Worm (Caenorhabditis elegans): ENCODE results near the gene let-858.

let-858 gene

DNA sequence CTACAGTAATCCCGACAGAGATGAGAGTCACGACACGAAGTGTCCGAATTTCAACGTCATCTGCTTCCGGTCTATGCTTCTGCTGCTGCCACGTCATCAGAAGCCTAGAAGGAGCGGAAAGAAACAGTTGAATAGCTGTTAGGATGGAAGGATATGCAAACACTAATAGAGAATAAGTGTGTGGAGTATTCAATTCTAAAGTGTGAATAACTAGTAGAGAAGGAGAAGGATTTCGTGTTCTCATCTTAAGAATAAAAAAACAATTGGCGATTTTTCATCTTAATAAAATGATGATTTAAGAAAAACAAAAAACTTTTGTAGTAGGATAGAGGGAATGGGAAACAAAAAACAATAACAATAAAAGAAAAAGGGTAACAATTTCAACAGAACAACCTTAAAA lies 23.7 kb downstream of the let-858 start, which contains the start of gene col-83:
Gene col-83, minus strand, starts transcription at position 101 of the 400 bp plus-strand sequence.
- TF ChIP-seq flt-1 (GFP tag; IDR thresholded peaks at IDR 0.05) (no peak), tab-1 (GFP tag; IDR thresholded peaks at IDR 0.05) (no peak), ztf-23 (GFP tag; IDR thresholded peaks at IDR 0.05) (no peak), klf-2 (GFP tag; conservative IDR thresholded peaks at IDR 0.05) (no peak), med-1 (GFP tag; optimal IDR thresholded peaks at IDR 0.05; ENCODE audit: insufficient read depth) (no peak), cog-1 (tag; optimal IDR thresholded peaks at IDR 0.05) (no peak), ztf-29 (GFP tag; IDR thresholded peaks at IDR 0.05) (no peak), ref-1 (GFP tag; conservative IDR thresholded peaks at IDR 0.05) (no peak), T22C8.4 (GFP tag; IDR thresholded peaks at IDR 0.05) (no peak)

DNA sequence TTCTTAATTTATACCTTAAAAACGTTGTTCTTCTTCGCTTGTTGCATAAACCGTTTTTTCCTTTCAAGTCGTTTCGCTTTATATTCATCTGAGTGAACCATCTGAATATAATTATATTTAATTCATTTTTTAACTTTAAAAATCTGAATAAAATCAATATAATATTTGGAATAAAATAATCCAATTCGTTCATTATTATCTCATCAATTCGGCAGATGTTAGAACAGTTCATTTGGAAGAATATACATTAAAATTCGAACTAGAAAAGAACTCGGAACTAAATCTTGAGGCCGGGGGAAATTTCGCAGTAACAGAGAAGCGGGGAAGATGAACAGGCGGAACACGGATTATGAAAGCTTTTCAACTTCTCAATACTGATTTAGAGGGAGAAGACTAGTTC lies 26.8 kb downstream of the let-858 start, which contains the start of gene F33A8.4:
Gene F33A8.4, minus strand, starts transcription at position 101 of the 400 bp plus-strand sequence.
- TF ChIP-seq tab-1 (GFP tag; IDR thresholded peaks at IDR 0.05) (no peak), med-1 (GFP tag; optimal IDR thresholded peaks at IDR 0.05; ENCODE audit: insufficient read depth) (no peak), klf-2 (GFP tag; conservative IDR thresholded peaks at IDR 0.05) (no peak), T22C8.4 (GFP tag; IDR thresholded peaks at IDR 0.05) (no peak), cog-1 (tag; optimal IDR thresholded peaks at IDR 0.05) (no peak), ztf-29 (GFP tag; IDR thresholded peaks at IDR 0.05) (no peak), ref-1 (GFP tag; conservative IDR thresholded peaks at IDR 0.05) (no peak), ztf-23 (GFP tag; IDR thresholded peaks at IDR 0.05) (no peak), flt-1 (GFP tag; IDR thresholded peaks at IDR 0.05) (no peak)

ce11 chrII:11049876-11050275 lies 27.7 kb downstream of the let-858 start, which contains the start of the genes sdhd-1 and ilkp-1:
Gene sdhd-1 (minus strand): TSS chrII:11049913.
Gene ilkp-1 (plus strand): TSS chrII:11050255.
- TF ChIP-seq ref-1 (GFP tag; conservative IDR thresholded peaks at IDR 0.05) (no peak), ztf-23 (GFP tag; IDR thresholded peaks at IDR 0.05) (no peak), med-1 (GFP tag; optimal IDR thresholded peaks at IDR 0.05; ENCODE audit: insufficient read depth) (no peak), cog-1 (tag; optimal IDR thresholded peaks at IDR 0.05) (no peak), flt-1 (GFP tag; IDR thresholded peaks at IDR 0.05) (no peak), klf-2 (GFP tag; conservative IDR thresholded peaks at IDR 0.05) (no peak), T22C8.4 (GFP tag; IDR thresholded peaks at IDR 0.05) (no peak)

ce11 chrII:11050678-11051077 lies 28.5 kb downstream of the let-858 start:
- TF ChIP-seq med-1 (GFP tag; optimal IDR thresholded peaks at IDR 0.05; ENCODE audit: insufficient read depth): no peak
- no peak for TF ChIP-seq flt-1 (GFP tag; IDR thresholded peaks at IDR 0.05)
- TF ChIP-seq tab-1 (GFP tag; IDR thresholded peaks at IDR 0.05): no peak
- no peak for TF ChIP-seq T22C8.4 (GFP tag; IDR thresholded peaks at IDR 0.05)
- TF ChIP-seq ref-1 (GFP tag; conservative IDR thresholded peaks at IDR 0.05): no peak
- TF ChIP-seq ztf-29 (GFP tag; IDR thresholded peaks at IDR 0.05): no peak
- no peak for TF ChIP-seq cog-1 (tag; optimal IDR thresholded peaks at IDR 0.05)
- no peak for TF ChIP-seq klf-2 (GFP tag; conservative IDR thresholded peaks at IDR 0.05)

- no peak for TF ChIP-seq flt-1 (GFP tag; IDR thresholded peaks at IDR 0.05)
- no peak for TF ChIP-seq med-1 (GFP tag; optimal IDR thresholded peaks at IDR 0.05; ENCODE audit: insufficient read depth)
- TF ChIP-seq tab-1 (GFP tag; IDR thresholded peaks at IDR 0.05): no peak
- TF ChIP-seq klf-2 (GFP tag; conservative IDR thresholded peaks at IDR 0.05): no peak
- no peak for TF ChIP-seq T22C8.4 (GFP tag; IDR thresholded peaks at IDR 0.05)
- no peak for TF ChIP-seq ztf-29 (GFP tag; IDR thresholded peaks at IDR 0.05)
- TF ChIP-seq ref-1 (GFP tag; conservative IDR thresholded peaks at IDR 0.05): no peak
- TF ChIP-seq ztf-23 (GFP tag; IDR thresholded peaks at IDR 0.05): no peak
- TF ChIP-seq cog-1 (tag; optimal IDR thresholded peaks at IDR 0.05): no peak
Measured at ce11 chrII:11052526-11052925, 30.4 kb downstream of the let-858 start.

DNA sequence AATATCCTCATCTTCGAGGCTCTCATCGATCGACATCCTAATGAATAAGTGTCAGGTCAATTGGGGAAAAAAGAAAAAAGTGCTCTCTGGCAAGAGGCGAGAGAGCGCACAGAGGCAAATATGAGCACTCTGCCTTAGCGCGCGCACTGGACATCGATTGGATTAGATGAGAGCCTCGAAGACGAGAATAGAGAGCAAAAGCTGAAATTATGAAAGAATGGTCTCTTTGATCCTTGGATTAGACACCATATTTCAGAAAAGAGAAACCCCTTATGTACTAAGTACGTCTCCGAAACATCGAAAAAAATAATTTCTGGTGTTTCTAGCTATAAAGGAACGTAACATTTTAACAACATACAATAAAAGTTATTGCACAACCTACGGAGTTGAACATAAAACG lies 33.1 kb downstream of the let-858 start, which contains the start of gene F45E10.2:
Gene F45E10.2, minus strand, starts transcription at position 101 of the 400 bp plus-strand sequence.
- TF ChIP-seq T22C8.4 (GFP tag; IDR thresholded peaks at IDR 0.05) (0 out of 2 replicates have a peak, but pooled peaks have one; percentile 13), ztf-29 (GFP tag; IDR thresholded peaks at IDR 0.05) (no peak)

ce11 chrII:11057256-11057655 lies 35.1 kb downstream of the let-858 start:
- no peak for TF ChIP-seq ztf-29 (GFP tag; IDR thresholded peaks at IDR 0.05)
- no peak for TF ChIP-seq ztf-23 (GFP tag; IDR thresholded peaks at IDR 0.05)
- TF ChIP-seq ref-1 (GFP tag; conservative IDR thresholded peaks at IDR 0.05): no peak
- TF ChIP-seq klf-2 (GFP tag; conservative IDR thresholded peaks at IDR 0.05): no peak
- no peak for TF ChIP-seq flt-1 (GFP tag; IDR thresholded peaks at IDR 0.05)
- no peak for TF ChIP-seq cog-1 (tag; optimal IDR thresholded peaks at IDR 0.05)
- TF ChIP-seq T22C8.4 (GFP tag; IDR thresholded peaks at IDR 0.05): no peak
- TF ChIP-seq med-1 (GFP tag; optimal IDR thresholded peaks at IDR 0.05; ENCODE audit: insufficient read depth): no peak

DNA sequence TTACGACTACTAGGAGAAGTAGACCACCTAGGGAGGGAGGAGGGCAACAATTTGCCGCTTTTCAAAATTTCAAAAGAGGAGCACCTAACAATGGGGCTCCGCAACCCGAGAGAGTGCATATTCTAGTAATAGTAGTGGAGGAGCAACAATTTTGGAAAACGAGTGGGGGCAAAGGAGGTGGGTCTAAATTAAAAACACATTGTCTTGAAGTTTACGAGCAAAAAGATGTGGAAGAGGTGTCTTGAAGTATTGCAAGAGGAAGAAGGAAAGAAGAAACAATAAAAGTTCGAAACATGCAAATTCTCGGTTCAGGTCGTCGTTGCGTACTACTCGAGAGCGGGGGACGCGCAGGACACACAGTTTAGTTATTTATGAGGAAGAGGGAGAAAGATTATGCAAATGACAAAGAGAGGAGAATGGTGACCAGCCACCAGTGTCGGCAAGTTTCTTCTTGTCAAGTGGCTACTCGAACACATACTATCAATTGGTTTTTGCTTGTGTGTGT lies 42.1 kb downstream of the let-858 start:
- no peak for TF ChIP-seq ztf-23 (GFP tag; IDR thresholded peaks at IDR 0.05)
- TF ChIP-seq ref-1 (GFP tag; conservative IDR thresholded peaks at IDR 0.05): no peak

ce11 chrII:11072565-11072964 lies 50.4 kb downstream of the let-858 start:
- no peak for TF ChIP-seq ztf-29 (GFP tag; IDR thresholded peaks at IDR 0.05)
- TF ChIP-seq T22C8.4 (GFP tag; IDR thresholded peaks at IDR 0.05): no peak
- TF ChIP-seq cog-1 (tag; optimal IDR thresholded peaks at IDR 0.05): no peak
- no peak for TF ChIP-seq ztf-23 (GFP tag; IDR thresholded peaks at IDR 0.05)
- TF ChIP-seq ref-1 (GFP tag; conservative IDR thresholded peaks at IDR 0.05): no peak
- TF ChIP-seq flt-1 (GFP tag; IDR thresholded peaks at IDR 0.05): no peak
- no peak for TF ChIP-seq tab-1 (GFP tag; IDR thresholded peaks at IDR 0.05)
- no peak for TF ChIP-seq med-1 (GFP tag; optimal IDR thresholded peaks at IDR 0.05; ENCODE audit: insufficient read depth)
- TF ChIP-seq klf-2 (GFP tag; conservative IDR thresholded peaks at IDR 0.05): no peak

DNA sequence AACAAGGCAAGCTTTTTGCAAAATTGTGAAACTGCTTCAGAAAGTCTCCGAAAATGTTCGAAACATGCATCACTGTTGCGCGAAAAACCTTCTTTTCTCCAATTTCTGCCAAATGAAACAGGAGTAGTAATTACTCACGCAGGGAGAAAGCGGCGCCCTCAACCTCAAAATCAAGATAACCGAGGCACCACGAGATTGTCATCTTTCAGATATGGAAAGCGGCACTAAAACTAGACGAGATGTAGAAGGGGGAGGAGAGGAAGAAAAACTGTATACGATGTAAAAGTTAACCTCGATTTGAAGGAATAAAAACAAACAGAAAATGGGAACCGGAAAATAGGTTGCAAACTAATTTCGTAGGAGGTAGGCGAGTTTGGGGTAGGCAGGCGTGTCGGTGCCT lies 54.4 kb downstream of the let-858 start:
- TF ChIP-seq ztf-29 (GFP tag; IDR thresholded peaks at IDR 0.05): no peak
- no peak for TF ChIP-seq ztf-23 (GFP tag; IDR thresholded peaks at IDR 0.05)
- no peak for TF ChIP-seq flt-1 (GFP tag; IDR thresholded peaks at IDR 0.05)
- TF ChIP-seq klf-2 (GFP tag; conservative IDR thresholded peaks at IDR 0.05): no peak
- no peak for TF ChIP-seq med-1 (GFP tag; optimal IDR thresholded peaks at IDR 0.05; ENCODE audit: insufficient read depth)
- no peak for TF ChIP-seq T22C8.4 (GFP tag; IDR thresholded peaks at IDR 0.05)
- no peak for TF ChIP-seq cog-1 (tag; optimal IDR thresholded peaks at IDR 0.05)
- no peak for TF ChIP-seq tab-1 (GFP tag; IDR thresholded peaks at IDR 0.05)
- TF ChIP-seq ref-1 (GFP tag; conservative IDR thresholded peaks at IDR 0.05): no peak
